Fruit fly (Drosophila melanogaster) whole organism, adult: Measurements from ENCODE around the gene CG6688.

Source experiments
- CG11617 ChIP-seq: fragments of 200-800 bp; sonication (Bioruptor generic); optimal IDR thresholded peaks from 2 replicates; lab custom pipeline; 2017; ENCODE audit warnings: mild to moderate bottlenecking, missing biosample characterization, missing genetic modification reagents, missing genetic modification characterization
- CG12768 ChIP-seq: fragments of 200-800 bp; sonication (Bioruptor generic); optimal IDR thresholded peaks from 2 replicates; lab custom pipeline; 2017; ENCODE audit warnings: missing biosample characterization, missing genetic modification characterization, mild to moderate bottlenecking, moderate library complexity, missing genetic modification reagents
- CG14711 ChIP-seq: fragments of 200-800 bp; sonication (Bioruptor generic); optimal IDR thresholded peaks from 2 replicates; lab custom pipeline; 2018; ENCODE audit warnings: missing biosample characterization, mild to moderate bottlenecking, missing genetic modification characterization, moderate library complexity
- CG1620 ChIP-seq: fragments of 200-800 bp; sonication (Bioruptor generic); optimal IDR thresholded peaks from 2 replicates; lab custom pipeline; 2016; ENCODE audit warnings: missing biosample characterization, missing genetic modification characterization
- CG33017 ChIP-seq: fragments of 200-800 bp; sonication (Bioruptor generic); optimal IDR thresholded peaks from 2 replicates; lab custom pipeline; 2018; ENCODE audit warnings: missing biosample characterization, mild to moderate bottlenecking, missing genetic modification characterization, moderate library complexity
- CG5204 ChIP-seq: fragments of 200-800 bp; sonication (Bioruptor generic); optimal IDR thresholded peaks from 2 replicates; lab custom pipeline; 2016; ENCODE audit warnings: missing biosample characterization, missing genetic modification characterization
- CG7045 ChIP-seq: fragments of 200-800 bp; sonication (Bioruptor generic); optimal IDR thresholded peaks from 2 replicates; lab custom pipeline; 2017; ENCODE audit warnings: missing biosample characterization, mild to moderate bottlenecking, missing genetic modification characterization
- CG7101 ChIP-seq: fragments of 200-800 bp; sonication (Bioruptor generic); optimal IDR thresholded peaks from 2 replicates; lab custom pipeline; 2018; ENCODE audit warnings: missing biosample characterization, mild to moderate bottlenecking, missing genetic modification characterization, moderate library complexity
- Clk ChIP-seq: fragments of 200-800 bp; sonication (Bioruptor generic); optimal IDR thresholded peaks from 2 replicates; lab custom pipeline; 2017; ENCODE audit warnings: missing biosample characterization, missing genetic modification characterization
- Crg-1 ChIP-seq: fragments of 200-800 bp; sonication (Bioruptor generic); optimal IDR thresholded peaks from 2 replicates; lab custom pipeline; 2016; ENCODE audit warnings: missing biosample characterization, missing genetic modification characterization
- Hr96 ChIP-seq: fragments of 200-800 bp; sonication (Bioruptor generic); optimal IDR thresholded peaks from 2 replicates; lab custom pipeline; 2016; ENCODE audit warnings: missing biosample characterization, missing genetic modification characterization
- Mnt ChIP-seq: fragments of 200-800 bp; sonication (Bioruptor generic); optimal IDR thresholded peaks from 2 replicates; lab custom pipeline; 2016; ENCODE audit warnings: missing biosample characterization, mild to moderate bottlenecking, missing genetic modification characterization
- bab1 ChIP-seq: fragments of 200-800 bp; sonication (Bioruptor generic); optimal IDR thresholded peaks from 3 replicates; lab custom pipeline; 2019; ENCODE audit warnings: missing biosample characterization, mild to moderate bottlenecking, missing genetic modification characterization, moderate library complexity
- cic ChIP-seq: fragments of 200-800 bp; sonication (Bioruptor generic); optimal IDR thresholded peaks from 2 replicates; lab custom pipeline; 2017; ENCODE audit warnings: missing biosample characterization, mild to moderate bottlenecking, missing genetic modification characterization, moderate library complexity
- cnc ChIP-seq, 2 experiments: fragments of >200 bp; optimal IDR thresholded peaks; 2 replicates each; lab custom pipeline; 2017
- kay ChIP-seq: fragments of 200-800 bp; sonication (Bioruptor generic); peaks from one replicate; lab custom pipeline; 2016; ENCODE audit warnings: missing biosample characterization, missing genetic modification characterization, borderline replicate concordance
- ovo ChIP-seq: fragments of 200-800 bp; sonication (Bioruptor generic); optimal IDR thresholded peaks from 2 replicates; lab custom pipeline; 2016; ENCODE audit warnings: missing biosample characterization, missing genetic modification characterization
- pad ChIP-seq: fragments of 200-800 bp; sonication (Bioruptor generic); optimal IDR thresholded peaks from 3 replicates; lab custom pipeline; 2017; ENCODE audit warnings: missing biosample characterization, missing genetic modification characterization, mild to moderate bottlenecking, moderate library complexity, missing genetic modification reagents
- tj ChIP-seq: fragments of 200-800 bp; sonication (Bioruptor generic); optimal IDR thresholded peaks from 3 replicates; lab custom pipeline; 2017; ENCODE audit warnings: missing biosample characterization, mild to moderate bottlenecking, missing genetic modification characterization, moderate library complexity
- toe ChIP-seq: fragments of 200-800 bp; sonication (Bioruptor generic); optimal IDR thresholded peaks from 2 replicates; lab custom pipeline; 2016; ENCODE audit warnings: missing biosample characterization, missing genetic modification characterization

Gene CG6688

DNA sequence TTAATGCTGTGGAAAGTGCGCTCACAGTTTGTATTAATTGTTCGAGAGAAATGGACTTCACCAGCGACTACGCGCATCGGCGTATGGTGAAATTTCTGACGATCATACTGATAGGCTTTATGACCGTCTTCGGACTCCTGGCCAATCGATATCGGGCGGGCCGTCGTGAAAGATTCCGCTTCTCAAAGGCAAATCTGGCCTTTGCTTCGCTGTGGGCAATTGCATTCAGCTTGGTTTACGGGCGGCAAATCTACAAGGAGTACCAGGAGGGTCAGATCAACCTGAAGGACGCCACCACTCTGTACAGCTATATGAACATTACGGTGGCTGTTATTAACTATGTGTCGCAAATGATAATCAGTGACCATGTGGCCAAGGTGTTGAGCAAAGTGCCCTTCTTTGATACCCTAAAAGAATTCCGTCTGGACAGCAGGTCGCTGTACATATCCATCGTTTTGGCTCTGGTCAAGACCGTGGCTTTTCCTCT, 39.5 kb downstream of the CG6688 start, which contains the start of gene Gr94a:
Gene Gr94a (plus strand): TSS at position 51 of the 487 bp plus-strand sequence.
- no peak for TF ChIP-seq tj
- TF ChIP-seq CG7045: no peak
- no peak for TF ChIP-seq CG14711 (tag; lab: Kevin White, UChicago)
- no peak for TF ChIP-seq CG5204 (GFP tag; lab: Kevin White, UChicago)
- no peak for TF ChIP-seq Mnt (GFP tag; lab: Kevin White, UChicago)
- TF ChIP-seq Clk (GFP tag; lab: Kevin White, UChicago): no peak
- no peak for TF ChIP-seq CG1620 (GFP tag; lab: Kevin White, UChicago)
- TF ChIP-seq toe: no peak
- TF ChIP-seq bab1 (GFP tag; lab: Kevin White, UChicago): no peak
- no peak for TF ChIP-seq pad (GFP tag; lab: Kevin White, UChicago)
- TF ChIP-seq CG11617 (GFP tag; lab: Kevin White, UChicago): no peak
- TF ChIP-seq CG33017 (tag; lab: Kevin White, UChicago): no peak
- TF ChIP-seq cic (GFP tag; lab: Kevin White, UChicago): no peak
- no peak for TF ChIP-seq Hr96 (GFP tag; lab: Kevin White, UChicago)
- no peak for TF ChIP-seq Crg-1 (GFP tag; lab: Kevin White, UChicago)
- TF ChIP-seq ovo: no peak
- no peak for TF ChIP-seq kay
- TF ChIP-seq cnc (optimal IDR thresholded peaks at IDR 0.05; lab: Kevin White, UChicago): no peak
- TF ChIP-seq CG12768 (GFP tag; lab: Kevin White, UChicago): no peak

DNA sequence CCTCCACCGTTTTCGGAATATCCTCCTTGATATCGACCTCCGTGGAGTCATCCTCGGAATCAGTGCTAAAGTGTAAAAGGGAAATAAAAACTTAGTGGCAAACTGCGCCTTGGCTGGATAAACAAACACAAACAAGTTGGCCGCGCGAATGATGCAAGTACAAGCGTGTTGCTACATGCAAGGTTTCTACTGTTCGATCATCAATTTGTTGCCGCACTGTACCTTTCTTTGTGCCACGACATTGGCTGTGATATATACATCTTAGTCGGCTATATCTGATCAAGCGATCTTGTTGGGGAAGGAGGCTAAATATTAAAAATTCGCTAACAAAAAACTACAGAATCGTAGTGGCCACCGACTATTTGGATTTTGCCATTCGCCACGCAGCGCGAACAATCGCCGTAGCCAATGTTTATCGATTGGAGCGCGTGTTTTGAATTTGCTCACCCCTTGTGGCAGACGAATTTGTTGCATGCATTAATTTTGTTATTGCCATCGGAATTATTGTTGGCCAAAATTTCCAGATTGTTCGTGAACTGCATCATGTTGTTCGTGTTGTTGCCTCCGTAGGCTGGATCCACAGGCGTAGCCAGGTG, 41.0 kb downstream of the CG6688 start:
- TF ChIP-seq ovo (no peak), tj (no peak), CG14711 (tag; lab: Kevin White, UChicago) (no peak), Mnt (GFP tag; lab: Kevin White, UChicago) (no peak), bab1 (GFP tag; lab: Kevin White, UChicago) (no peak), cnc (optimal IDR thresholded peaks at IDR 0.05; lab: Kevin White, UChicago) (no peak), toe (no peak), CG11617 (GFP tag; lab: Kevin White, UChicago) (no peak), Hr96 (GFP tag; lab: Kevin White, UChicago) (no peak), CG5204 (GFP tag; lab: Kevin White, UChicago) (no peak), pad (GFP tag; lab: Kevin White, UChicago) (no peak), CG1620 (GFP tag; lab: Kevin White, UChicago) (no peak), CG7101 (tag; lab: Kevin White, UChicago) (no peak), cic (GFP tag; lab: Kevin White, UChicago) (no peak), CG33017 (tag; lab: Kevin White, UChicago) (no peak), Crg-1 (GFP tag; lab: Kevin White, UChicago) (no peak), kay (no peak), Clk (GFP tag; lab: Kevin White, UChicago) (no peak), CG7045 (no peak)

DNA sequence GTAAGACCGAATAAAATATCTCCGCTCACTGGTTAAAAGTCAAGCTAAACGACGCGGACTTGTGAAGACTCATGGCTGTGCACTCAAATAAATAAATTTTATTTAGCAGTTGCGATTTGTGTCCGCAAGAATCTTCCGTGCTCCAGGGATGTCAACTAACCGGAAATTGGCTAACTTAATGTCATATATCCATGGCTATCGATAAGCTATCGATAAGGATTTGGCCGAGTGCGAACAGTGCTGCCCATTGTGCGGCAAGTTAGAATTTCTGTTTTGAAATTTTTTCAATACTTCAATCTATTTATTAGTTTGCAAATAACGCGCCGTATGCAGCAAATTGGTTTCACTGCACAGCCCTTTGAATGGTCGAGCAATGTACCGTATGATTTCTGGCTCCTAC, 41.7 kb downstream of the CG6688 start, which contains the start of gene p53:
Gene p53 (minus strand): TSS at position 147 of the 400 bp plus-strand sequence.
- TF ChIP-seq cnc (optimal IDR thresholded peaks at IDR 0.05; lab: Kevin White, UChicago): no peak
- TF ChIP-seq ovo: no peak
- TF ChIP-seq CG7101 (tag; lab: Kevin White, UChicago): peak; percentile 49
- TF ChIP-seq Hr96 (GFP tag; lab: Kevin White, UChicago): peak; percentile 22
- TF ChIP-seq CG11617 (GFP tag; lab: Kevin White, UChicago): peak; percentile 33
- TF ChIP-seq Crg-1 (GFP tag; lab: Kevin White, UChicago): no peak
- no peak for TF ChIP-seq Clk (GFP tag; lab: Kevin White, UChicago)
- TF ChIP-seq CG33017 (tag; lab: Kevin White, UChicago): no peak
- no peak for TF ChIP-seq CG12768 (GFP tag; lab: Kevin White, UChicago)
- TF ChIP-seq toe: peak; percentile 35
- TF ChIP-seq CG1620 (GFP tag; lab: Kevin White, UChicago): peak; percentile 23
- TF ChIP-seq tj: no peak
- TF ChIP-seq pad (GFP tag; lab: Kevin White, UChicago): peak; percentile 18
- TF ChIP-seq Mnt (GFP tag; lab: Kevin White, UChicago): peak; percentile 7
- peak; percentile 35 for TF ChIP-seq CG5204 (GFP tag; lab: Kevin White, UChicago)
- TF ChIP-seq bab1 (GFP tag; lab: Kevin White, UChicago): peak; percentile 51
- TF ChIP-seq cic (GFP tag; lab: Kevin White, UChicago): no peak
- no peak for TF ChIP-seq kay
- peak; percentile 51 for TF ChIP-seq CG14711 (tag; lab: Kevin White, UChicago)

DNA sequence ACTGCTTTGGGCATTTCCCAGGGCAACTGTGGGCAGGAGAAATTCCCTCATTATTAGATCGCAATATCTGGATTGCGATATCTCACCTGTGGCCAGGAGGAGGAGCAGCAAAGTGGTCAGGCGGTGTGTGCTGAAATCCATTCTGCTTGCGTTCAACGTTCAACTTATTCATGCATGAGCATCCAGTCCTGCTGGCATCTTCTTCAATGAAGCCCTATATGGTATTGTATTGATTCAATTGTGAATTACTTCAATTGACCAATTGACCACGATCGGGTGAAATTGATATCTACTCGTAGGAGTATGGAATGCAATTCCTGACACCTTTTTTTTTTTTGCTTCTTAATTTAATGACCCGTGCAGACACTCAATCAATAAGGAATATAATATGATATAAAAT, 43.9 kb downstream of the CG6688 start:
- TF ChIP-seq kay: no peak
- TF ChIP-seq Crg-1 (GFP tag; lab: Kevin White, UChicago): no peak
- TF ChIP-seq Mnt (GFP tag; lab: Kevin White, UChicago): no peak
- no peak for TF ChIP-seq cic (GFP tag; lab: Kevin White, UChicago)
- TF ChIP-seq CG11617 (GFP tag; lab: Kevin White, UChicago): no peak
- no peak for TF ChIP-seq Clk (GFP tag; lab: Kevin White, UChicago)

DNA sequence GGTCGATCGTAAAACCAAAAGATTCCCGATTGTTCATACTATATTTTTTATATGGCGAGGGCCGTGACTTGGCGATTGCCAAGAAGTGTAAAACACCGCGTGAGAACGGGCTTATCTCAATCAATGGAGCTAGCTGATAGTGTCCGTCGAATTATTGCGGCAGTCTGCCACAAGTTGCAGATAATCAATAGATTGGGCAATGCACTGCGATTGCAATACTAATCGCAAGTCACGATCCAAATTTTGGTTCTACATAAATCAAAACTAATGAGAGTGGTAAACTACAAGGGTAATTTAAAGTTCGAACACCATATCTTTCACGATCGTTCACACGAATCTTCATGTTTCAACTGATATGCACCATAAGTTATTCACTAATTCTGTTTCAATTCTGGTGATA, 44.5 kb downstream of the CG6688 start:
- TF ChIP-seq CG7045: no peak
- TF ChIP-seq kay: no peak
- no peak for TF ChIP-seq CG7101 (tag; lab: Kevin White, UChicago)
- no peak for TF ChIP-seq Crg-1 (GFP tag; lab: Kevin White, UChicago)
- no peak for TF ChIP-seq CG1620 (GFP tag; lab: Kevin White, UChicago)
- peak; percentile 11 for TF ChIP-seq Mnt (GFP tag; lab: Kevin White, UChicago)
- no peak for TF ChIP-seq CG14711 (tag; lab: Kevin White, UChicago)
- no peak for TF ChIP-seq CG33017 (tag; lab: Kevin White, UChicago)
- TF ChIP-seq Hr96 (GFP tag; lab: Kevin White, UChicago): no peak
- peak; percentile 11 for TF ChIP-seq cic (GFP tag; lab: Kevin White, UChicago)
- no peak for TF ChIP-seq bab1 (GFP tag; lab: Kevin White, UChicago)
- no peak for TF ChIP-seq CG11617 (GFP tag; lab: Kevin White, UChicago)
